Worm (Caenorhabditis elegans): ENCODE data around the gene srd-56.

ce11 chrII:7251978-7252377 is 49.0 kb upstream of the srd-56 start, which contains the start of the genes prx-13 and ada-2:
- TF ChIP-seq unc-62 (GFP tag; optimal IDR thresholded peaks at IDR 0.05) (no peak), ceh-82 (tag; optimal IDR thresholded peaks at IDR 0.05) (no peak), pha-4 (tag; optimal IDR thresholded peaks at IDR 0.05) (no peak), nhr-12 (tag; optimal IDR thresholded peaks at IDR 0.05) (no peak), nhr-11 (tag; optimal IDR thresholded peaks at IDR 0.05) (no peak), snpc-4 (tag; optimal IDR thresholded peaks at IDR 0.05) (no peak), ama-1 (optimal IDR thresholded peaks at IDR 0.05) (no peak)
